Worm (Caenorhabditis elegans) whole organism, L4 larva: ENCODE measurements around the gene fkh-5.

Experiments used
- D1046.2 ChIP-seq: fragments of 200-800 bp; sonication (Bioruptor generic); IDR thresholded peaks from 2 replicates; pipeline ENCODE4 v1.3.6; 2022; ENCODE audit warnings: missing genetic modification characterization, missing compliant biosample characterization
- F26F4.8 ChIP-seq: fragments of 200-800 bp; sonication (Bioruptor generic); conservative IDR thresholded peaks from 2 replicates; pipeline ENCODE4 v1.3.6; 2022; ENCODE audit warnings: missing genetic modification characterization, missing compliant biosample characterization
- F44E2.7 ChIP-seq: fragments of 200-800 bp; sonication (Bioruptor generic); IDR thresholded peaks from 2 replicates; pipeline ENCODE4 v2.1.2; 2022; ENCODE audit warnings: missing genetic modification characterization, missing compliant biosample characterization
- F49E8.2 ChIP-seq: sonication (generic microtip); optimal IDR thresholded peaks from 2 replicates; lab custom pipeline; 2016; ENCODE audit warnings: missing compliant biosample characterization, mild to moderate bottlenecking, missing genetic modification characterization, borderline replicate concordance
- T26A8.4 ChIP-seq: fragments of 200-800 bp; sonication (Bioruptor generic); IDR thresholded peaks from 2 replicates; pipeline ENCODE4 v1.3.6; 2022; ENCODE audit warnings: missing genetic modification characterization, missing compliant biosample characterization
- Y48G9A.11 ChIP-seq: fragments of 200-800 bp; sonication (Bioruptor generic); IDR thresholded peaks from 2 replicates; pipeline ENCODE4 v1.3.6; 2022; ENCODE audit warnings: missing genetic modification reagents, missing genetic modification characterization, missing compliant biosample characterization
- Y5F2A.4 ChIP-seq: fragments of 200-800 bp; sonication (Bioruptor generic); optimal IDR thresholded peaks from 2 replicates; lab custom pipeline; 2018; ENCODE audit warnings: mild to moderate bottlenecking, missing genetic modification characterization, missing compliant biosample characterization
- ZK337.2 ChIP-seq: fragments of 200-800 bp; sonication (Bioruptor generic); IDR thresholded peaks from 2 replicates; pipeline ENCODE4 v1.3.6; 2022; ENCODE audit warnings: missing genetic modification reagents, missing genetic modification characterization, missing compliant biosample characterization
- aly-2 ChIP-seq: sonication (generic microtip); optimal IDR thresholded peaks from 2 replicates; lab custom pipeline; 2018; ENCODE audit warnings: missing biosample characterization, missing genetic modification characterization
- arid-1 ChIP-seq: fragments of 200-800 bp; sonication (Bioruptor generic); conservative IDR thresholded peaks from 2 replicates; pipeline ENCODE4 v1.3.6; 2022; ENCODE audit warnings: missing genetic modification reagents, missing genetic modification characterization, missing compliant biosample characterization
- attf-4 ChIP-seq: sonication (generic microtip); optimal IDR thresholded peaks from 3 replicates; lab custom pipeline; 2017; ENCODE audit warnings: missing biosample characterization, missing genetic modification characterization
- ceh-20 ChIP-seq: fragments of 200-800 bp; sonication (Bioruptor generic); IDR thresholded peaks from 2 replicates; pipeline ENCODE4 v1.3.6; 2022; ENCODE audit warnings: missing genetic modification reagents, missing genetic modification characterization, missing compliant biosample characterization
- ceh-28 ChIP-seq: fragments of 150-350 bp; optimal IDR thresholded peaks from 2 replicates; lab custom pipeline; 2014; ENCODE audit warnings: missing biosample characterization, missing genetic modification reagents, missing genetic modification characterization
- ceh-44 ChIP-seq: fragments of 200-800 bp; sonication (Bioruptor generic); IDR thresholded peaks from 2 replicates; pipeline ENCODE4 v1.3.6; 2022; ENCODE audit warnings: missing genetic modification reagents, missing genetic modification characterization, missing compliant biosample characterization
- ceh-62 ChIP-seq: sonication (generic microtip); optimal IDR thresholded peaks from 2 replicates; lab custom pipeline; 2017; ENCODE audit warnings: missing biosample characterization, missing genetic modification characterization
- ceh-82 ChIP-seq: sonication (generic microtip); optimal IDR thresholded peaks from 2 replicates; lab custom pipeline; 2017; ENCODE audit warnings: missing biosample characterization, missing genetic modification characterization
- ctbp-1 ChIP-seq: fragments of 200-800 bp; sonication (Bioruptor generic); IDR thresholded peaks from 2 replicates; pipeline ENCODE4 v1.3.6; 2022; ENCODE audit warnings: missing genetic modification reagents, missing genetic modification characterization, missing compliant biosample characterization
- daf-19 ChIP-seq: fragments of 200-800 bp; sonication (Bioruptor generic); conservative IDR thresholded peaks from 2 replicates; pipeline ENCODE4 v1.3.6; 2022; ENCODE audit warnings: missing genetic modification characterization, missing compliant biosample characterization
- dmd-9 ChIP-seq: fragments of 200-800 bp; sonication (Bioruptor generic); IDR thresholded peaks from 2 replicates; pipeline ENCODE4 v1.3.6; 2022; ENCODE audit warnings: missing genetic modification reagents, missing genetic modification characterization, missing compliant biosample characterization
- dpl-1 ChIP-seq: fragments of 150-350 bp; optimal IDR thresholded peaks from 2 replicates; lab custom pipeline; 2014; ENCODE audit warnings: missing biosample characterization, missing genetic modification reagents, missing genetic modification characterization
- egl-27 ChIP-seq: sonication (generic microtip); optimal IDR thresholded peaks from 3 replicates; lab custom pipeline; 2017; ENCODE audit warnings: missing biosample characterization, missing genetic modification reagents, missing genetic modification characterization
- fos-1 ChIP-seq: fragments of 150-350 bp; optimal IDR thresholded peaks from 2 replicates; lab custom pipeline; 2014; ENCODE audit warnings: missing biosample characterization, missing genetic modification characterization
- hif-1 ChIP-seq, 2 experiments: sonication (generic microtip); optimal IDR thresholded peaks; 2 replicates each; lab custom pipeline; 2016 to 2017; ENCODE audit warnings: missing compliant biosample characterization in 2 of 2, missing genetic modification characterization in 2 of 2, missing genetic modification reagents in 2 of 2, missing genotype in 2 of 2, mild to moderate bottlenecking in 1 of 2
- jun-1 ChIP-seq: fragments of 150-350 bp; optimal IDR thresholded peaks from 2 replicates; lab custom pipeline; 2014; ENCODE audit warnings: missing biosample characterization, missing genetic modification reagents, missing genetic modification characterization
- lin-29 ChIP-seq: fragments of 200-800 bp; sonication (Bioruptor generic); IDR thresholded peaks from 2 replicates; pipeline ENCODE4 v1.3.6; 2022; ENCODE audit warnings: missing genetic modification reagents, missing genetic modification characterization, missing compliant biosample characterization
- lir-3 ChIP-seq: sonication (generic microtip); optimal IDR thresholded peaks from 2 replicates; lab custom pipeline; 2016; ENCODE audit warnings: mild to moderate bottlenecking, missing genetic modification characterization, missing compliant biosample characterization
- mdl-1 ChIP-seq, 2 experiments: fragments of 150-350 bp in 1 of 2; sonication (generic microtip) in 1 of 2; optimal IDR thresholded peaks; 2 replicates each; lab custom pipeline; 2014 to 2017; ENCODE audit warnings: missing biosample characterization in 2 of 2, missing genetic modification characterization in 2 of 2
- mep-1 ChIP-seq: fragments of 150-350 bp; sonication (generic microtip); optimal IDR thresholded peaks from 3 replicates; lab custom pipeline; 2014; ENCODE audit warnings: missing biosample characterization, missing genetic modification characterization
- mxl-2 ChIP-seq: fragments of 200-800 bp; sonication (Bioruptor generic); conservative IDR thresholded peaks from 2 replicates; pipeline ENCODE4 v1.3.6; 2022; ENCODE audit warnings: missing genetic modification reagents, missing genetic modification characterization, missing compliant biosample characterization
- nhr-10 ChIP-seq: fragments of 150-350 bp; optimal IDR thresholded peaks from 2 replicates; lab custom pipeline; 2014; ENCODE audit warnings: missing biosample characterization, missing genetic modification characterization
- nhr-41 ChIP-seq: fragments of 200-800 bp; sonication (Bioruptor generic); IDR thresholded peaks from 2 replicates; pipeline ENCODE4 v1.3.6; 2022; ENCODE audit warnings: missing genetic modification reagents, missing genetic modification characterization, missing compliant biosample characterization
- nhr-42 ChIP-seq: fragments of 200-800 bp; sonication (Bioruptor generic); IDR thresholded peaks from 2 replicates; pipeline ENCODE4 v1.3.6; 2022; ENCODE audit warnings: missing genetic modification characterization, missing compliant biosample characterization
- nhr-77 ChIP-seq: fragments of 150-350 bp; optimal IDR thresholded peaks from 2 replicates; lab custom pipeline; 2014; ENCODE audit warnings: missing biosample characterization, missing genetic modification characterization
- pha-4 ChIP-seq, 2 experiments: fragments of 150-350 bp in 1 of 2; fragments of 200-800 bp in 1 of 2; sonication (Bioruptor generic) in 1 of 2; IDR thresholded peaks in 1 of 2; optimal IDR thresholded peaks in 1 of 2; 2 replicates each; pipeline versions ENCODE4 v1.3.6 to Lab custom; 2014 to 2022; ENCODE audit warnings: missing genetic modification characterization in 2 of 2, missing genetic modification reagents in 2 of 2, missing biosample characterization in 1 of 2, missing compliant biosample characterization in 1 of 2
- pqm-1 ChIP-seq: sonication (generic microtip); optimal IDR thresholded peaks from 2 replicates; lab custom pipeline; 2017; ENCODE audit warnings: missing biosample characterization, missing genetic modification characterization
- sdz-12 ChIP-seq: fragments of 200-800 bp; sonication (Bioruptor generic); optimal IDR thresholded peaks from 2 replicates; lab custom pipeline; 2018; ENCODE audit warnings: mild to moderate bottlenecking, missing genetic modification characterization, missing compliant biosample characterization
- skn-1 ChIP-seq: fragments of 150-350 bp; optimal IDR thresholded peaks from 2 replicates; lab custom pipeline; 2014; ENCODE audit warnings: missing biosample characterization, missing genetic modification characterization
- snpc-1.2 ChIP-seq: fragments of 200-800 bp; sonication (Bioruptor generic); IDR thresholded peaks from 2 replicates; pipeline ENCODE4 v1.3.6; 2022; ENCODE audit warnings: missing genetic modification reagents, missing genetic modification characterization, missing compliant biosample characterization
- spr-3 ChIP-seq: fragments of 200-800 bp; sonication (Bioruptor generic); optimal IDR thresholded peaks from 2 replicates; lab custom pipeline; 2018; ENCODE audit warnings: mild to moderate bottlenecking, missing genetic modification characterization, missing compliant biosample characterization
- zag-1 ChIP-seq: fragments of 150-350 bp; optimal IDR thresholded peaks from 2 replicates; lab custom pipeline; 2014; ENCODE audit warnings: missing biosample characterization, missing genetic modification characterization
- zfp-2 ChIP-seq: sonication (generic microtip); optimal IDR thresholded peaks from 2 replicates; lab custom pipeline; 2016; ENCODE audit warnings: mild to moderate bottlenecking, missing genetic modification characterization, missing compliant biosample characterization
- zfp-3 ChIP-seq: fragments of 200-800 bp; sonication (Bioruptor generic); conservative IDR thresholded peaks from 2 replicates; pipeline ENCODE4 v1.3.6; 2022; ENCODE audit warnings: missing genetic modification reagents, missing genetic modification characterization, missing compliant biosample characterization
- zip-2 ChIP-seq: fragments of 150-350 bp; optimal IDR thresholded peaks from 2 replicates; lab custom pipeline; 2014; ENCODE audit warnings: missing biosample characterization, missing genetic modification characterization
- ztf-11 ChIP-seq: fragments of 150-350 bp; optimal IDR thresholded peaks from 2 replicates; lab custom pipeline; 2014; ENCODE audit warnings: missing biosample characterization, missing genetic modification characterization

The fkh-5 gene

DNA sequence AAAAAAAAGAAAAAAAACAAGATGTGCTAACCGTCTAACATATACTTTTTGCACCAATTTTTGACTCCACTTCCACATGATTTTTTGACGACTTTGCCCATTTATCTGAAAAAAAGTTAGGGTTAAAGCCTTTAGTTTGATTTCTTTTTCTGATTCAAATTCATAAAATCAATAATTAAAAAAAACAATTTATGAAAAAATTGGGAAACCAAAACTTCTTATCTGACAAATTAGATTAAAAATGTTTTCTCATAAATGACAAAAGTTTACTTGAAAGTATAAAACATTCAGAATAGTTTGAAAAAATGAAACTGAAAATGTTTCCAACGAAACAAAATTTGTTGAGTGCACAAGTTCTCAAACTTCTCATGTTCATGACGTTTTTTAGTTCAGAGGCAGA lies 24.6 kb upstream of the fkh-5 start, which contains the start of gene F26A1.7:
F26A1.7 (minus strand) TSS at position 101 of the 400 bp plus-strand sequence.
- TF ChIP-seq Y48G9A.11 (GFP tag; lab: Robert Waterston, UW) (no peak), ceh-82 (no peak), T26A8.4 (GFP tag; lab: Robert Waterston, UW) (no peak), sdz-12 (no peak), jun-1 (tag; lab: Kevin White, UChicago) (no peak), D1046.2 (GFP tag; lab: Robert Waterston, UW) (no peak), pqm-1 (tag; lab: Kevin White, UChicago) (no peak), zag-1 (tag; lab: Kevin White, UChicago) (no peak), nhr-77 (no peak), egl-27 (tag; lab: Kevin White, UChicago) (no peak), attf-4 (tag; lab: Kevin White, UChicago) (no peak), hif-1 (tag; optimal IDR thresholded peaks at IDR 0.05; lab: Kevin White, UChicago) (no peak), ceh-62 (no peak), dmd-9 (GFP tag; lab: Robert Waterston, UW) (no peak)

DNA sequence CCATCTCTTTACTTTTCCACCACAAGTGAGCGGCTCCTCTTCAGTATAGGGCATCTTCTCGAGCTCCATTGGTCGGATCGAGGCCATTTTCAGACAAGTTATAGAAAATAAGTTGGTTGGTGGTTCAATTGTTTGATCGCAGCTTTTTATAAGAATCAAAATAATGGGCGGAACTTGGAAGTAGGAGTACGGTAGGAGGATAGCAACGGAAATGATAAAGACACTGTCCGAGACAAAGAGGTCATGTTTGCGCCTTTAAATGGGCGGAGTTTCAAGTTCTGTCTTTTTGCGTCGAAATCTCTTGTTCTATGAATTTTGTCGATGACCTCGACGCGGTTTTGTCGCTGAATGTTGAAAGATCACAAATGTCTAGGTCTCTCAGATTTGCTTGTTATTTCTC lies 22.3 kb upstream of the fkh-5 start, which contains the start of gene F26A1.8:
F26A1.8 (minus strand) TSS at position 101 of the 400 bp plus-strand sequence.
- TF ChIP-seq Y5F2A.4 (GFP tag; lab: Kevin White, UChicago) (no peak), mdl-1 (tag; optimal IDR thresholded peaks at IDR 0.05; lab: Kevin White, UChicago) (no peak), ZK337.2 (GFP tag; lab: Robert Waterston, UW) (no peak), F49E8.2 (tag; lab: Kevin White, UChicago) (no peak), dpl-1 (GFP tag; lab: Kevin White, UChicago) (no peak), daf-19 (GFP tag; lab: Robert Waterston, UW) (no peak), pha-4 (GFP tag; IDR thresholded peaks at IDR 0.05; lab: Robert Waterston, UW) (no peak), pha-4 (tag; optimal IDR thresholded peaks at IDR 0.05; lab: Kevin White, UChicago) (no peak), zip-2 (tag; lab: Kevin White, UChicago) (no peak), mxl-2 (no peak), nhr-10 (tag; lab: Kevin White, UChicago) (no peak), ctbp-1 (GFP tag; lab: Robert Waterston, UW) (no peak), aly-2 (tag; lab: Kevin White, UChicago) (no peak), lir-3 (tag; lab: Kevin White, UChicago) (no peak), spr-3 (GFP tag; lab: Kevin White, UChicago) (no peak), nhr-77 (no peak), ceh-44 (GFP tag; lab: Robert Waterston, UW) (no peak), nhr-42 (GFP tag; lab: Robert Waterston, UW) (no peak), lin-29 (GFP tag; lab: Robert Waterston, UW) (no peak), arid-1 (GFP tag; lab: Robert Waterston, UW) (no peak)
- TF ChIP-seq, all 104 proteins: peak for 0

ce11 chrIII:4826606-4827005 lies 17.9 kb upstream of the fkh-5 start, which contains the start of gene F26A1.3:
Gene F26A1.3 (plus strand): TSS chrIII:4826906.
- TF ChIP-seq ztf-11, result no peak
- TF ChIP-seq zfp-2, result no peak
- TF ChIP-seq dmd-9 (GFP tag; lab: Robert Waterston, UW), result no peak
- no peak for TF ChIP-seq lin-29 (GFP tag; lab: Robert Waterston, UW)
- TF ChIP-seq zfp-3 (GFP tag; lab: Robert Waterston, UW), result no peak
- TF ChIP-seq snpc-1.2, result no peak
- TF ChIP-seq nhr-41 (GFP tag; lab: Robert Waterston, UW), result no peak
- no peak for TF ChIP-seq fos-1 (tag; lab: Kevin White, UChicago)
- no peak for TF ChIP-seq ceh-20 (GFP tag; lab: Robert Waterston, UW)
- TF ChIP-seq zip-2 (tag; lab: Kevin White, UChicago), result no peak
- TF ChIP-seq ceh-28, result no peak
- no peak for TF ChIP-seq skn-1
- no peak for TF ChIP-seq mep-1 (tag; lab: Kevin White, UChicago)
- no peak for TF ChIP-seq F44E2.7 (GFP tag; lab: Robert Waterston, UW)
- TF ChIP-seq zag-1 (tag; lab: Kevin White, UChicago), result no peak
- no peak for TF ChIP-seq F26F4.8
- no peak for TF ChIP-seq D1046.2 (GFP tag; lab: Robert Waterston, UW)
- no peak for TF ChIP-seq pha-4 (GFP tag; IDR thresholded peaks at IDR 0.05; lab: Robert Waterston, UW)
- no peak for TF ChIP-seq pha-4 (tag; optimal IDR thresholded peaks at IDR 0.05; lab: Kevin White, UChicago)
- no peak for TF ChIP-seq sdz-12
- TF ChIP-seq, all 104 proteins: peak for 0
